Worm (Caenorhabditis elegans) whole organism, L1 larva: ENCODE data around the gene chch-3.

Source experiments
- C16A3.4 ChIP-seq: fragments of 150-350 bp; optimal IDR thresholded peaks from 2 replicates; lab custom pipeline; 2014; ENCODE audit warnings: missing biosample characterization, missing genetic modification characterization
- aha-1 ChIP-seq: fragments of 150-350 bp; optimal IDR thresholded peaks from 2 replicates; lab custom pipeline; 2014; ENCODE audit warnings: missing biosample characterization, missing genetic modification characterization
- alr-1 ChIP-seq: fragments of 200-800 bp; sonication (Bioruptor generic); optimal IDR thresholded peaks from 2 replicates; lab custom pipeline; 2018; ENCODE audit warnings: borderline replicate concordance, mild to moderate bottlenecking, missing genetic modification characterization, missing compliant biosample characterization
- blmp-1 ChIP-seq: fragments of 150-350 bp; optimal IDR thresholded peaks from 2 replicates; lab custom pipeline; 2014; ENCODE audit warnings: missing biosample characterization, missing genetic modification characterization
- ceh-63 ChIP-seq: fragments of 200-800 bp; sonication (Bioruptor generic); optimal IDR thresholded peaks from 2 replicates; lab custom pipeline; 2018; ENCODE audit warnings: mild to moderate bottlenecking, missing genetic modification characterization, missing compliant biosample characterization
- ceh-90 ChIP-seq: sonication (generic microtip); optimal IDR thresholded peaks from 2 replicates; lab custom pipeline; 2016; ENCODE audit warnings: missing genetic modification characterization, missing compliant biosample characterization
- ces-1 ChIP-seq: fragments of 150-350 bp; optimal IDR thresholded peaks from 2 replicates; lab custom pipeline; 2014; ENCODE audit warnings: missing biosample characterization, missing genetic modification reagents, missing genetic modification characterization
- dpl-1 ChIP-seq, 3 experiments: fragments of 150-350 bp in 2 of 3; sonication (generic microtip) in 1 of 3; optimal IDR thresholded peaks; 2 replicates each; lab custom pipeline; 2014 to 2017; ENCODE audit warnings: missing biosample characterization in 3 of 3, missing genetic modification characterization in 3 of 3, missing genetic modification reagents in 3 of 3
- dsc-1 ChIP-seq: sonication (generic microtip); optimal IDR thresholded peaks from 2 replicates; lab custom pipeline; 2016; ENCODE audit warnings: mild to moderate bottlenecking, missing genetic modification characterization, missing compliant biosample characterization
- egl-13 ChIP-seq: sonication (generic microtip); optimal IDR thresholded peaks from 2 replicates; lab custom pipeline; 2016; ENCODE audit warnings: missing genotype, missing genetic modification reagents, missing genetic modification characterization, missing compliant biosample characterization
- elt-3 ChIP-seq, 6 experiments: fragments of 150-350 bp in 1 of 6; sonication (generic microtip); optimal IDR thresholded peaks; 2 replicates each; lab custom pipeline; 2017 to 2018; ENCODE audit warnings: missing biosample characterization in 6 of 6, missing genetic modification characterization in 6 of 6, inconsistent platforms in 1 of 6
- fkh-10 ChIP-seq: sonication (generic microtip); optimal IDR thresholded peaks from 2 replicates; lab custom pipeline; 2017; ENCODE audit warnings: missing biosample characterization, missing genetic modification reagents, missing genetic modification characterization
- fos-1 ChIP-seq: fragments of 150-350 bp; optimal IDR thresholded peaks from 2 replicates; lab custom pipeline; 2014; ENCODE audit warnings: missing biosample characterization, missing genetic modification characterization
- irx-1 ChIP-seq: sonication (generic microtip); optimal IDR thresholded peaks from 2 replicates; lab custom pipeline; 2016; ENCODE audit warnings: missing genetic modification characterization, missing compliant biosample characterization
- jun-1 ChIP-seq: fragments of 150-350 bp; optimal IDR thresholded peaks from 2 replicates; lab custom pipeline; 2014; ENCODE audit warnings: missing biosample characterization, missing genetic modification reagents, missing genetic modification characterization
- lin-13 ChIP-seq: fragments of 150-350 bp; optimal IDR thresholded peaks from 2 replicates; lab custom pipeline; 2014; ENCODE audit warnings: missing biosample characterization, missing genetic modification reagents, missing genetic modification characterization
- lin-14 ChIP-seq: fragments of 200-800 bp; sonication (Bioruptor generic); optimal IDR thresholded peaks from 2 replicates; lab custom pipeline; 2018; ENCODE audit warnings: mild to moderate bottlenecking, missing genetic modification characterization, moderate library complexity, missing compliant biosample characterization
- lin-35 ChIP-seq, 2 experiments: fragments of 150-350 bp; optimal IDR thresholded peaks; 2 replicates each; lab custom pipeline; 2014; ENCODE audit warnings: missing biosample characterization in 2 of 2, missing genetic modification characterization in 2 of 2, missing genetic modification reagents in 2 of 2
- lin-39 ChIP-seq: fragments of 150-350 bp; optimal IDR thresholded peaks from 2 replicates; lab custom pipeline; 2014; ENCODE audit warnings: missing biosample characterization, missing genetic modification reagents, missing genetic modification characterization
- lir-3 ChIP-seq: sonication (generic microtip); optimal IDR thresholded peaks from 2 replicates; lab custom pipeline; 2016; ENCODE audit warnings: mild to moderate bottlenecking, missing genetic modification characterization, moderate library complexity, missing compliant biosample characterization; ENCODE audit not compliant: poor library complexity
- mab-9 ChIP-seq: fragments of 200-800 bp; sonication (Bioruptor generic); IDR thresholded peaks from 2 replicates; pipeline ENCODE4 v1.3.6; 2022; ENCODE audit warnings: missing genetic modification reagents, missing genetic modification characterization, missing compliant biosample characterization
- nhr-12 ChIP-seq: sonication (generic microtip); optimal IDR thresholded peaks from 2 replicates; lab custom pipeline; 2017; ENCODE audit warnings: missing biosample characterization, missing genetic modification characterization
- nhr-28 ChIP-seq: fragments of 150-350 bp; optimal IDR thresholded peaks from 2 replicates; lab custom pipeline; 2014; ENCODE audit warnings: missing biosample characterization, missing genetic modification characterization
- nhr-71 ChIP-seq: sonication (generic microtip); optimal IDR thresholded peaks from 2 replicates; lab custom pipeline; 2016; ENCODE audit warnings: mild to moderate bottlenecking, missing genetic modification characterization, moderate library complexity, missing compliant biosample characterization
- nhr-76 ChIP-seq: sonication (generic microtip); optimal IDR thresholded peaks from 2 replicates; lab custom pipeline; 2017; ENCODE audit warnings: missing biosample characterization, missing genetic modification characterization
- nhr-84 ChIP-seq: sonication (generic microtip); optimal IDR thresholded peaks from 2 replicates; lab custom pipeline; 2017; ENCODE audit warnings: missing biosample characterization, missing genetic modification characterization
- nhr-85 ChIP-seq: sonication (generic microtip); peaks from one replicate; lab custom pipeline; 2016; ENCODE audit warnings: missing genetic modification characterization, inconsistent platforms, missing compliant biosample characterization
- nhr-90 ChIP-seq: sonication (generic microtip); optimal IDR thresholded peaks from 2 replicates; lab custom pipeline; 2016; ENCODE audit warnings: mild to moderate bottlenecking, missing genetic modification characterization, missing compliant biosample characterization; ENCODE audit not compliant: poor library complexity
- pqm-1 ChIP-seq: sonication (generic microtip); optimal IDR thresholded peaks from 3 replicates; lab custom pipeline; 2017; ENCODE audit warnings: missing biosample characterization, missing genetic modification characterization
- rnt-1 ChIP-seq: sonication (generic microtip); optimal IDR thresholded peaks from 2 replicates; lab custom pipeline; 2016; ENCODE audit warnings: mild to moderate bottlenecking, missing genetic modification characterization, moderate library complexity, missing compliant biosample characterization
- skn-1 ChIP-seq: fragments of 150-350 bp; optimal IDR thresholded peaks from 2 replicates; lab custom pipeline; 2014; ENCODE audit warnings: missing biosample characterization, missing genetic modification characterization
- snu-23 ChIP-seq: sonication (generic microtip); optimal IDR thresholded peaks from 2 replicates; lab custom pipeline; 2016; ENCODE audit warnings: missing genetic modification characterization, missing compliant biosample characterization
- sptf-1 ChIP-seq: fragments of 150-350 bp; optimal IDR thresholded peaks from 2 replicates; lab custom pipeline; 2014; ENCODE audit warnings: missing biosample characterization, missing genetic modification characterization
- swsn-7 ChIP-seq: sonication (generic microtip); optimal IDR thresholded peaks from 2 replicates; lab custom pipeline; 2016; ENCODE audit warnings: missing genetic modification characterization, missing compliant biosample characterization
- unc-130 ChIP-seq: fragments of 150-350 bp; optimal IDR thresholded peaks from 2 replicates; lab custom pipeline; 2017; ENCODE audit warnings: missing biosample characterization, missing genetic modification characterization, inconsistent platforms
- unc-62 ChIP-seq: fragments of 150-350 bp; optimal IDR thresholded peaks from 2 replicates; lab custom pipeline; 2014; ENCODE audit warnings: missing biosample characterization, missing genetic modification reagents, missing genetic modification characterization

Gene chch-3

DNA sequence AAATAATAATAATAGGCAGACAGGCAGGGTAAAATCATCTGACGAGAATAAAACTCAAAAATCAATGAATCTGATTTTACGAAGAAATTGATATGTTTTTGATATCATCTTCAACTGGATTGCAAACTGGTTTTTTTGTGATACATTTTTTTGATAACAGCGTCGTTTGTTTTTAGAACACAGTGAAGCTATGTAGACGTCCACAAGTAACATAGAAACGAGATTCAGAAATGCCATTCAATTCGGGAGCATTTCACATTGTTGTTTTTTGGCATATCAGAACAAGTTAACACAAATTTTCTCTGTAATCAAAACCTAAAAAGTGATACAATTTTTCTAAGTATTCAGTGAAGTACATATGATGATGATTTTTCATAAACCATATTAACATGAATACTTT lies 21.4 kb downstream of the chch-3 start, which contains the start of gene chil-13:
Gene chil-13 (minus strand): TSS at position 101 of the 400 bp plus-strand sequence.
- no peak for TF ChIP-seq jun-1 (tag; lab: Kevin White, UChicago)
- peak in 1 of 6 experiments; percentile 33 for TF ChIP-seq elt-3 (tag; optimal IDR thresholded peaks at IDR 0.05; lab: Kevin White, UChicago)
- no peak for TF ChIP-seq irx-1 (tag; lab: Kevin White, UChicago)
- TF ChIP-seq lin-35 (GFP tag; optimal IDR thresholded peaks at IDR 0.05; lab: Kevin White, UChicago), result peak in 1 of 2 experiments; percentile 0
- peak; percentile 9 for TF ChIP-seq blmp-1
- no peak for TF ChIP-seq dpl-1 (GFP tag; optimal IDR thresholded peaks at IDR 0.05; lab: Kevin White, UChicago)
- TF ChIP-seq, all 84 proteins: peak for 3

DNA sequence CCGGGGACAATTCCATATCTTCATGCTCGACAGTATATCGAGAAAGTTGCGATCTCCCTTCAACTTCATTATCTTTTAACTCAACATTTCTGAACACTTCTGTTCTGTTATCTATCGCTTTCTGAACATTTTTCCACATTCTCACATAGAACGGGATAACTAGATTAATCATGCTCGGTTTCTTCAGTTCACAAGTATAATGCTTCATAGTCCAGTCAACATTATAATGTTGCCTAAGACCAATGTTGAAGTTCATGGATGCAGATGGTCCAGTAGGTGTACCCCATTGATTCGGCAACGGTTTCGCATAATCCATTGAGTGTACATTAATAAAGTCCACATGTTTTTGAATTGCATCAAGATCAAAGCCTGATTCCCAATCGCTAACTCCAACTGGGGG lies 22.0 kb downstream of the chch-3 start:
- TF ChIP-seq lir-3 (tag; lab: Kevin White, UChicago) (no peak), alr-1 (no peak), fkh-10 (GFP tag; lab: Kevin White, UChicago) (no peak), skn-1 (tag; lab: Kevin White, UChicago) (no peak), nhr-90 (tag; lab: Kevin White, UChicago) (no peak), dsc-1 (no peak), pqm-1 (tag; lab: Kevin White, UChicago) (no peak), dpl-1 (GFP tag; optimal IDR thresholded peaks at IDR 0.05; lab: Kevin White, UChicago) (no peak), C16A3.4 (no peak), nhr-84 (tag; lab: Kevin White, UChicago) (no peak), lin-39 (tag; lab: Kevin White, UChicago) (no peak), rnt-1 (no peak), lin-14 (no peak), sptf-1 (tag; lab: Kevin White, UChicago) (no peak), unc-130 (tag; lab: Kevin White, UChicago) (no peak), ceh-90 (tag; lab: Kevin White, UChicago) (no peak), nhr-12 (tag; lab: Kevin White, UChicago) (no peak), unc-62 (GFP tag; lab: Kevin White, UChicago) (no peak)

DNA sequence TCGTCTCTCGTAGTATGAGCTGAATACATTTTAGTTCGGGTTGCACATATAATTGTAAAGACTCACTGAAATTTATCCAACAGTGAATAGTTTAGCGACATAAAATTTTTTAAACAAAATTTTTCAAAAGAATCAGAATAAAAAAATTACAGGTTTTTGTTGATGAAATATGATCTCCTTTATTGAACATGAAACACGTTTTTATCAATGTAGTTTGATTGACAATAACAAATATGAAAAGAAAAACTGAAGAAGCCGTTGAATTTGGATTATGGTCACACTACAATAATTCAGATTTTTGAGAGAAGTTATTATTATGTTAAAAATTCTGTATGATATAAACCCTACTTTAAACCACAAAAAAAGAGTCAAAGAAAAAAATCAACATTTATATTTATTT lies 23.2 kb downstream of the chch-3 start, which contains the start of gene chil-17:
Gene chil-17 (minus strand): TSS at position 101 of the 400 bp plus-strand sequence.
- no peak for TF ChIP-seq nhr-90 (tag; lab: Kevin White, UChicago)
- TF ChIP-seq jun-1 (tag; lab: Kevin White, UChicago), result no peak
- no peak for TF ChIP-seq ceh-63 (GFP tag; lab: Kevin White, UChicago)
- TF ChIP-seq swsn-7 (tag; lab: Kevin White, UChicago), result no peak
- no peak for TF ChIP-seq nhr-28 (tag; lab: Kevin White, UChicago)
- no peak for TF ChIP-seq ces-1 (GFP tag; lab: Kevin White, UChicago)
- TF ChIP-seq fos-1 (tag; lab: Kevin White, UChicago), result no peak
- TF ChIP-seq mab-9 (GFP tag; lab: Robert Waterston, UW), result no peak
- TF ChIP-seq egl-13 (tag; lab: Kevin White, UChicago), result no peak
- no peak for TF ChIP-seq nhr-85 (tag; lab: Kevin White, UChicago)
- no peak for TF ChIP-seq dpl-1 (GFP tag; optimal IDR thresholded peaks at IDR 0.05; lab: Kevin White, UChicago)
- TF ChIP-seq lin-35 (GFP tag; optimal IDR thresholded peaks at IDR 0.05; lab: Kevin White, UChicago), result no peak
- TF ChIP-seq nhr-71 (tag; lab: Kevin White, UChicago), result no peak
- TF ChIP-seq nhr-76 (tag; lab: Kevin White, UChicago), result no peak
- no peak for TF ChIP-seq aha-1 (tag; lab: Kevin White, UChicago)
- TF ChIP-seq irx-1 (tag; lab: Kevin White, UChicago), result no peak
- no peak for TF ChIP-seq nhr-12 (tag; lab: Kevin White, UChicago)
- no peak for TF ChIP-seq lin-13 (GFP tag; lab: Kevin White, UChicago)
- no peak for TF ChIP-seq lir-3 (tag; lab: Kevin White, UChicago)

DNA sequence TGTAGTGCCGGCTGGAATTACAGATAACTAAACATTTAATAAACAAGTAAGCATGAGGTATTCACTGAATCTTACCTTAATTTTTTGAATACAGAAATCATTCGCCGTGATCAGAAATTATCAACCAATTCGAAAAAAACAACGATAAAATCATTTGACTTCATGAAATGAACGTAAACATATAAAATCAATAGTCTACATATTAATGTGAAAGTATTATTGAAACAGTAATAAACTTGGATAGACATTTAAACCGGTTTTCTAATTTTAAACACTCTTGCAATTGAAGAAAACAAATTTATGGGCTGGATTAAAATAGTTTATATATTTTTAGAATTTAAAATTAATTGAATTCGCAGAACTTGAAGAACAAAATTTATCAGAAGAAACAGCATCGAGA lies 25.0 kb downstream of the chch-3 start, which contains the start of gene chil-16:
Gene chil-16 (minus strand): TSS at position 101 of the 400 bp plus-strand sequence.
- TF ChIP-seq snu-23 (GFP tag; lab: Kevin White, UChicago), result no peak
